Fruit fly (Drosophila melanogaster): ENCODE results near the gene CG13078.

dm6 chr2L:19535234-19535633, 28.5 kb upstream of the CG13078 start, which contains the start of gene CG31697:
- TF ChIP-seq NFAT (GFP tag; IDR thresholded peaks at IDR 0.05), result no peak
- TF ChIP-seq CTCF (GFP tag; optimal IDR thresholded peaks at IDR 0.05), result no peak
